Fruit fly (Drosophila melanogaster): ENCODE measurements around the gene CG13995.

- no peak for TF ChIP-seq Clk (GFP tag; optimal IDR thresholded peaks at IDR 0.05)
- TF ChIP-seq cnc (optimal IDR thresholded peaks at IDR 0.05) = no peak
- no peak for TF ChIP-seq bab1 (GFP tag; optimal IDR thresholded peaks at IDR 0.05)
- TF ChIP-seq toe (GFP tag; optimal IDR thresholded peaks at IDR 0.05) = no peak
- TF ChIP-seq ovo (GFP tag; optimal IDR thresholded peaks at IDR 0.05) = no peak
- no peak for TF ChIP-seq Hr96 (GFP tag; optimal IDR thresholded peaks at IDR 0.05)
Observed at dm6 chr2L:6109313-6109847, 55.3 kb downstream of the CG13995 start.

All from whole organism, adult.